Fruit fly (Drosophila melanogaster): ENCODE data around the gene Eig71Ef.

DNA sequence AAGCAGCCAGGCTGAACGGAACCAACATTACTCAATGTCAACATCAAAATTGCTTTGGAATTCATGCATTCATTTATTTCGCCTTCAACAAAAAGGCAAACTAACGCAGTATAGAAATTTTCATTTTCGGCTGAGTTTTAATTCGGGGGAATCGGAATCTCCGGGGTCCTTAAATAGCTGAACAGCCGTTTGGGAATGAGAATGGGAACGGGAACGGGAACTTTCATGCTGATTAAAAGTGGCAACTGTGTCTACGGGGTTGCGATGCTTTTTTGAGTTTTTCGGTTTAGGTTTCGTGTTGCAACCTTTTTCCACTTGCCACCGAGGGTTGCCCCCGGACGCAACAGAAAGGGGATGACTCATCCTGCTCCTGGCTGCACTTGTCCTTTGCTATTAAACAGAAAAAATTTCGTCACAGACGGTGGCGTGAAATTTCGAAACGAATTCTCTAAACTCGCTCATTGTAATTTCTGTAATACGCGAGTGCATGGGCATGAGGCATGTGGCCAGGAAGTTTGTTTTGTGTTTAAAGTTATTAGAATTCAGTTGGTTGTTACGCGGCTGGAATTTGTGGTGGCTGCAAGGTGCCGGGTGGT, 7.1 kb upstream of the Eig71Ef start:
- TF ChIP-seq Hr78 (GFP tag; optimal IDR thresholded peaks at IDR 0.05) (no peak), h (GFP tag; optimal IDR thresholded peaks at IDR 0.05) (no peak), foxo (GFP tag; optimal IDR thresholded peaks at IDR 0.05) (no peak)

All from whole organism, wandering third instar larva.